Fruit fly (Drosophila melanogaster) whole organism, embryonic: ENCODE measurements around the gene sdt.

Experiments
- Bgb ChIP-seq: fragments of 200-800 bp; sonication (Bioruptor generic); IDR thresholded peaks from 2 replicates; pipeline ENCODE4 v1.3.6; 2022; ENCODE audit warnings: missing biosample characterization, missing genetic modification characterization; ENCODE audit not compliant: partially characterized antibody
- CG10209 ChIP-seq: fragments of 200-800 bp; sonication (Bioruptor generic); optimal IDR thresholded peaks from 3 replicates; lab custom pipeline; 2017; ENCODE audit warnings: missing biosample characterization, mild to moderate bottlenecking, missing genetic modification characterization, missing genetic modification reagents
- CG11247 ChIP-seq: fragments of 200-800 bp; sonication (Bioruptor generic); IDR thresholded peaks from 2 replicates; pipeline ENCODE4 v1.3.6; 2022; ENCODE audit warnings: missing biosample characterization, missing genetic modification characterization
- CG11398 ChIP-seq: fragments of 200-800 bp; sonication (Bioruptor generic); optimal IDR thresholded peaks from 2 replicates; lab custom pipeline; 2016; ENCODE audit warnings: missing biosample characterization, missing genetic modification characterization
- CG11560 ChIP-seq: fragments of 200-800 bp; sonication (Bioruptor generic); IDR thresholded peaks from 3 replicates; pipeline ENCODE4 v1.3.6; 2022; ENCODE audit warnings: missing biosample characterization, missing genetic modification characterization
- CG11723 ChIP-seq: fragments of 200-800 bp; sonication (Bioruptor generic); optimal IDR thresholded peaks from 2 replicates; lab custom pipeline; 2017; ENCODE audit warnings: missing biosample characterization, mild to moderate bottlenecking, missing genetic modification characterization
- CG12744 ChIP-seq: fragments of 200-800 bp; sonication (Bioruptor generic); optimal IDR thresholded peaks from 2 replicates; lab custom pipeline; 2016; ENCODE audit warnings: missing biosample characterization, missing genetic modification characterization
- CG12769 ChIP-seq: fragments of 200-800 bp; sonication (Bioruptor generic); optimal IDR thresholded peaks from 2 replicates; lab custom pipeline; 2019; ENCODE audit warnings: missing biosample characterization, mild to moderate bottlenecking, missing genetic modification characterization, moderate library complexity
- CG13424 ChIP-seq: fragments of 200-800 bp; sonication (Bioruptor generic); optimal IDR thresholded peaks from 2 replicates; lab custom pipeline; 2019; ENCODE audit warnings: missing biosample characterization, mild to moderate bottlenecking, missing genetic modification characterization, moderate library complexity
- CG14050 ChIP-seq: fragments of 200-800 bp; sonication (Bioruptor generic); IDR thresholded peaks from 3 replicates; pipeline ENCODE4 v1.3.6; 2022; ENCODE audit warnings: missing biosample characterization, missing genetic modification characterization
- CG15601 ChIP-seq: fragments of 200-800 bp; sonication (Bioruptor generic); optimal IDR thresholded peaks from 3 replicates; lab custom pipeline; 2019; ENCODE audit warnings: missing biosample characterization, mild to moderate bottlenecking, missing genetic modification characterization, moderate library complexity
- CG18262 ChIP-seq: fragments of 200-800 bp; optimal IDR thresholded peaks from 3 replicates; lab custom pipeline; 2019; ENCODE audit warnings: missing biosample characterization, mild to moderate bottlenecking, missing genetic modification characterization, moderate library complexity
- CG2120 ChIP-seq: fragments of 200-800 bp; sonication (Bioruptor generic); optimal IDR thresholded peaks from 3 replicates; lab custom pipeline; 2016; ENCODE audit warnings: missing biosample characterization, missing genetic modification characterization
- CG31441 ChIP-seq: fragments of 200-800 bp; sonication (Bioruptor generic); IDR thresholded peaks from 2 replicates; pipeline ENCODE4 v1.3.6; 2022; ENCODE audit warnings: missing biosample characterization, missing genetic modification characterization
- CG3407 ChIP-seq: fragments of 200-800 bp; sonication (Bioruptor generic); optimal IDR thresholded peaks from 2 replicates; lab custom pipeline; 2018; ENCODE audit warnings: missing biosample characterization, mild to moderate bottlenecking, missing genetic modification characterization
- CG4404 ChIP-seq: fragments of 200-800 bp; sonication (Bioruptor generic); IDR thresholded peaks from 2 replicates; pipeline ENCODE4 v1.3.6; 2022; ENCODE audit warnings: missing biosample characterization, missing genetic modification characterization
- CG5245 ChIP-seq: fragments of 200-800 bp; sonication (Bioruptor generic); optimal IDR thresholded peaks from 3 replicates; lab custom pipeline; 2016; ENCODE audit warnings: missing biosample characterization, missing genetic modification characterization
- CG6654 ChIP-seq: fragments of 200-800 bp; sonication (Bioruptor generic); optimal IDR thresholded peaks from 2 replicates; lab custom pipeline; 2017; ENCODE audit warnings: missing biosample characterization, mild to moderate bottlenecking, missing genetic modification characterization
- CG7357 ChIP-seq: fragments of 200-800 bp; sonication (Bioruptor generic); IDR thresholded peaks from 3 replicates; pipeline ENCODE4 v1.3.6; 2022; ENCODE audit warnings: missing biosample characterization, missing genetic modification characterization
- CG9876 ChIP-seq: fragments of 200-800 bp; sonication (Bioruptor generic); optimal IDR thresholded peaks from 2 replicates; lab custom pipeline; 2016; ENCODE audit warnings: missing biosample characterization, missing genetic modification characterization
- CHES-1-like ChIP-seq: fragments of 200-800 bp; sonication (Bioruptor generic); optimal IDR thresholded peaks from 2 replicates; lab custom pipeline; 2016; ENCODE audit warnings: missing biosample characterization, missing genetic modification characterization
- CoRest ChIP-seq: fragments of 200-800 bp; sonication (Bioruptor generic); optimal IDR thresholded peaks from 3 replicates; lab custom pipeline; 2018; ENCODE audit warnings: missing biosample characterization, mild to moderate bottlenecking, missing genetic modification characterization, moderate library complexity
- Doc3 ChIP-seq: fragments of 200-800 bp; sonication (Bioruptor generic); IDR thresholded peaks from 3 replicates; pipeline ENCODE4 v1.3.6; 2022; ENCODE audit warnings: missing biosample characterization, missing genetic modification characterization; ENCODE audit not compliant: partially characterized antibody
- Fer3 ChIP-seq: fragments of 200-800 bp; sonication (Bioruptor generic); optimal IDR thresholded peaks from 2 replicates; lab custom pipeline; 2018; ENCODE audit warnings: missing biosample characterization, mild to moderate bottlenecking, missing genetic modification characterization, moderate library complexity
- Gug ChIP-seq: fragments of 200-800 bp; sonication (Bioruptor generic); IDR thresholded peaks from 4 replicates; pipeline ENCODE4 v1.3.6; 2022; ENCODE audit warnings: missing biosample characterization, missing genetic modification characterization
- HHEX ChIP-seq: fragments of 200-800 bp; sonication (Bioruptor generic); optimal IDR thresholded peaks from 3 replicates; lab custom pipeline; 2017; ENCODE audit warnings: missing biosample characterization, mild to moderate bottlenecking, missing genetic modification characterization, missing genetic modification reagents
- Hr3 ChIP-seq: fragments of 200-800 bp; sonication (Bioruptor generic); optimal IDR thresholded peaks from 3 replicates; lab custom pipeline; 2016; ENCODE audit warnings: missing biosample characterization, missing genetic modification characterization
- MBD-R2 ChIP-seq: fragments of 200-800 bp; sonication (Bioruptor generic); IDR thresholded peaks from 2 replicates; pipeline ENCODE4 v1.3.6; 2022; ENCODE audit warnings: missing biosample characterization, missing genetic modification characterization
- Oli ChIP-seq: fragments of 200-800 bp; sonication (Bioruptor generic); optimal IDR thresholded peaks from 2 replicates; lab custom pipeline; 2018; ENCODE audit warnings: missing biosample characterization, mild to moderate bottlenecking, missing genetic modification characterization, moderate library complexity
- Opbp ChIP-seq: fragments of 200-800 bp; sonication (Bioruptor generic); IDR thresholded peaks from 3 replicates; pipeline ENCODE4 v1.3.6; 2022; ENCODE audit warnings: missing biosample characterization, missing genetic modification characterization; ENCODE audit not compliant: partially characterized antibody
- Sox102F ChIP-seq: fragments of 200-800 bp; sonication (Bioruptor generic); optimal IDR thresholded peaks from 2 replicates; lab custom pipeline; 2018; ENCODE audit warnings: missing biosample characterization, mild to moderate bottlenecking, missing genetic modification characterization, moderate library complexity
- ato ChIP-seq: fragments of 200-800 bp; sonication (Bioruptor generic); IDR thresholded peaks from 2 replicates; pipeline ENCODE4 v1.3.6; 2022; ENCODE audit warnings: missing biosample characterization, missing genetic modification characterization; ENCODE audit not compliant: partially characterized antibody
- bowl ChIP-seq: fragments of 200-800 bp; sonication (Bioruptor generic); IDR thresholded peaks from 2 replicates; pipeline ENCODE4 v1.3.6; 2022; ENCODE audit warnings: missing biosample characterization, missing genetic modification characterization
- cas ChIP-seq: fragments of 200-800 bp; sonication (Bioruptor generic); IDR thresholded peaks from 2 replicates; pipeline ENCODE4 v1.3.6; 2022; ENCODE audit warnings: missing biosample characterization, missing genetic modification characterization
- fd3F ChIP-seq: fragments of 200-800 bp; sonication (Bioruptor generic); optimal IDR thresholded peaks from 2 replicates; lab custom pipeline; 2018; ENCODE audit warnings: missing biosample characterization, mild to moderate bottlenecking, missing genetic modification characterization, moderate library complexity
- fru ChIP-seq: fragments of >200 bp; optimal IDR thresholded peaks from 2 replicates; lab custom pipeline; 2017
- gcm ChIP-seq: fragments of 200-800 bp; sonication (Bioruptor generic); optimal IDR thresholded peaks from 2 replicates; lab custom pipeline; 2019; ENCODE audit warnings: missing biosample characterization, mild to moderate bottlenecking, missing genetic modification characterization, moderate library complexity
- grau ChIP-seq: fragments of 200-800 bp; optimal IDR thresholded peaks from 3 replicates; lab custom pipeline; 2019; ENCODE audit warnings: missing biosample characterization, mild to moderate bottlenecking, missing genetic modification characterization, moderate library complexity
- hth ChIP-seq: fragments of >200 bp; optimal IDR thresholded peaks from 2 replicates; lab custom pipeline; 2017; ENCODE audit warnings: inconsistent platforms
- insv ChIP-seq, 2 experiments: fragments of 200-800 bp; sonication (Bioruptor generic); optimal IDR thresholded peaks; 3 replicates each; lab custom pipeline; 2016 to 2018; ENCODE audit warnings: missing biosample characterization in 2 of 2, missing genetic modification characterization in 2 of 2
- lola ChIP-seq, 3 experiments: fragments of >200 bp in 2 of 3; fragments of 200-800 bp in 1 of 3; sonication (Bioruptor generic) in 1 of 3; optimal IDR thresholded peaks; 2 replicates each; lab custom pipeline; 2017 to 2019; ENCODE audit warnings: missing biosample characterization in 3 of 3, missing genetic modification characterization in 3 of 3, mild to moderate bottlenecking in 1 of 3, moderate library complexity in 1 of 3
- onecut ChIP-seq: fragments of 200-800 bp; sonication (Bioruptor generic); IDR thresholded peaks from 2 replicates; pipeline ENCODE4 v1.3.6; 2022; ENCODE audit warnings: missing biosample characterization, missing genetic modification characterization
- pan ChIP-seq, 4 experiments: fragments of >200 bp in 3 of 4; fragments of 200-800 bp in 1 of 4; sonication (Bioruptor generic) in 1 of 4; optimal IDR thresholded peaks in 3 of 4; IDR thresholded peaks in 1 of 4; 2 replicates each; pipeline versions ENCODE4 v1.3.6 to Lab custom; 2017 to 2022; ENCODE audit warnings: missing biosample characterization in 2 of 4, missing genetic modification characterization in 2 of 4, mixed read lengths in 1 of 4
- repo ChIP-seq: fragments of 200-800 bp; sonication (Bioruptor generic); optimal IDR thresholded peaks from 2 replicates; lab custom pipeline; 2016; ENCODE audit warnings: missing biosample characterization, missing genetic modification characterization
- row ChIP-seq: fragments of 200-800 bp; sonication (Bioruptor generic); IDR thresholded peaks from 3 replicates; pipeline ENCODE4 v1.3.6; 2022; ENCODE audit warnings: missing biosample characterization, missing genetic modification characterization
- run ChIP-seq: fragments of 200-800 bp; sonication (Bioruptor generic); optimal IDR thresholded peaks from 3 replicates; lab custom pipeline; 2018; ENCODE audit warnings: missing biosample characterization, mild to moderate bottlenecking, missing genetic modification characterization
- sqz ChIP-seq: fragments of 200-800 bp; sonication (Bioruptor generic); optimal IDR thresholded peaks from 3 replicates; lab custom pipeline; 2018; ENCODE audit warnings: missing biosample characterization, mild to moderate bottlenecking, missing genetic modification characterization
- tin ChIP-seq: fragments of 200-800 bp; sonication (Bioruptor generic); optimal IDR thresholded peaks from 3 replicates; lab custom pipeline; 2016; ENCODE audit warnings: missing biosample characterization, missing genetic modification characterization
- twi ChIP-seq: fragments of 200-800 bp; optimal IDR thresholded peaks from 2 replicates; lab custom pipeline; 2019; ENCODE audit warnings: missing biosample characterization, mild to moderate bottlenecking, missing genetic modification characterization, moderate library complexity
- yki ChIP-seq: fragments of >200 bp; optimal IDR thresholded peaks from 3 replicates; lab custom pipeline; 2018

sdt gene

dm6 chrX:8273799-8274484, 95.6 kb downstream of the sdt start, which contains the start of gene CG15343 (continued):
- no peak for TF ChIP-seq Doc3 (GFP tag; lab: Robert Waterston, UW)
- TF ChIP-seq CHES-1-like (GFP tag; lab: Kevin White, UChicago): no peak
- TF ChIP-seq grau (tag; lab: Kevin White, UChicago): peak; percentile 20
- TF ChIP-seq CG7357 (GFP tag; lab: Robert Waterston, UW): no peak
- peak; percentile 26; the same call in 1 of the 3 replicates for TF ChIP-seq CG11560 (tag; lab: Robert Waterston, UW)
- TF ChIP-seq fru (lab: Kevin White, UChicago): no peak
- no peak for TF ChIP-seq repo (GFP tag; lab: Kevin White, UChicago)
- peak; percentile 79 for TF ChIP-seq row (GFP tag; lab: Robert Waterston, UW)
- TF ChIP-seq CG11723 (GFP tag; lab: Kevin White, UChicago): no peak
- peak; percentile 17 for TF ChIP-seq Sox102F (GFP tag; lab: Kevin White, UChicago)
- no peak for TF ChIP-seq sqz (GFP tag; lab: Kevin White, UChicago)
- peak; percentile 67 for TF ChIP-seq CG2120 (GFP tag; lab: Kevin White, UChicago)
- TF ChIP-seq Oli: no peak
- TF ChIP-seq Hr3 (GFP tag; lab: Kevin White, UChicago): peak; percentile 19
- TF ChIP-seq yki (lab: Kevin White, UChicago): no peak
- no peak for TF ChIP-seq CG9876
- no peak for TF ChIP-seq CG4404 (GFP tag; lab: Robert Waterston, UW)
- no peak for TF ChIP-seq run
- 0 out of 2 replicates have a peak, but pooled peaks have one; percentile 12 for TF ChIP-seq Bgb (GFP tag; lab: Robert Waterston, UW)
- TF ChIP-seq CG3407 (GFP tag; lab: Kevin White, UChicago): no peak
- no peak for TF ChIP-seq gcm (GFP tag; lab: Kevin White, UChicago)
- no peak for TF ChIP-seq insv (GFP tag; optimal IDR thresholded peaks at IDR 0.05; lab: Kevin White, UChicago)
- peak; percentile 42; the same call in 1 of the 3 replicates for TF ChIP-seq Opbp (GFP tag; lab: Robert Waterston, UW)
- no peak for TF ChIP-seq HHEX
- no peak for TF ChIP-seq MBD-R2 (GFP tag; lab: Robert Waterston, UW)
- peak; percentile 15; the same call in 1 of the 2 replicates for TF ChIP-seq onecut (GFP tag; lab: Robert Waterston, UW)
- no peak for TF ChIP-seq fd3F (GFP tag; lab: Kevin White, UChicago)
- no peak for TF ChIP-seq CG6654
- no peak for TF ChIP-seq CG12744 (GFP tag; lab: Kevin White, UChicago)
- peak; percentile 15 for TF ChIP-seq CG13424 (tag; lab: Kevin White, UChicago)
- peak; percentile 28 for TF ChIP-seq CG5245
- peak; percentile 21 for TF ChIP-seq CG12769 (tag; lab: Kevin White, UChicago)
- peak; percentile 68 for TF ChIP-seq Gug (GFP tag; lab: Robert Waterston, UW)
- no peak for TF ChIP-seq CG14050 (GFP tag; lab: Robert Waterston, UW)
- TF ChIP-seq Fer3 (tag; lab: Kevin White, UChicago): peak; percentile 13
- TF ChIP-seq CoRest (tag; lab: Kevin White, UChicago): no peak
- TF ChIP-seq CG11398 (GFP tag; lab: Kevin White, UChicago): no peak
- no peak for TF ChIP-seq lola (GFP tag; optimal IDR thresholded peaks at IDR 0.05; lab: Kevin White, UChicago)
- TF ChIP-seq bowl: no peak
- peak; percentile 4 for TF ChIP-seq CG10209 (GFP tag; lab: Kevin White, UChicago)
- TF ChIP-seq cas (GFP tag; lab: Robert Waterston, UW): no peak
- TF ChIP-seq twi (tag; lab: Kevin White, UChicago): no peak
- 0 out of 2 replicates have a peak, but pooled peaks have one; percentile 37 for TF ChIP-seq CG11247 (GFP tag; lab: Robert Waterston, UW)
- TF ChIP-seq hth: no peak
- TF ChIP-seq pan (optimal IDR thresholded peaks at IDR 0.05; lab: Kevin White, UChicago): no peak
- peak in 1 of 2 experiments; percentile 44 for TF ChIP-seq pan (GFP tag; optimal IDR thresholded peaks at IDR 0.05 in 1 of 2, IDR thresholded peaks at IDR 0.05 in 1 of 2)
- peak; percentile 10 for TF ChIP-seq CG18262 (tag; lab: Kevin White, UChicago)
- no peak for TF ChIP-seq CG31441
- TF ChIP-seq ato (GFP tag; lab: Robert Waterston, UW): no peak
- TF ChIP-seq tin (GFP tag; lab: Kevin White, UChicago): peak; percentile 19
- TF ChIP-seq CG15601: no peak
